Worm (Caenorhabditis elegans) whole organism, L1 larva: ENCODE data around the gene F59E12.9.

Source experiments
- egl-13 ChIP-seq: sonication (generic microtip); optimal IDR thresholded peaks from 2 replicates; lab custom pipeline; 2016; ENCODE audit warnings: missing genotype, missing genetic modification reagents, missing genetic modification characterization, missing compliant biosample characterization
- fos-1 ChIP-seq: fragments of 150-350 bp; optimal IDR thresholded peaks from 2 replicates; lab custom pipeline; 2014; ENCODE audit warnings: missing biosample characterization, missing genetic modification characterization
- lin-13 ChIP-seq: fragments of 150-350 bp; optimal IDR thresholded peaks from 2 replicates; lab custom pipeline; 2014; ENCODE audit warnings: missing biosample characterization, missing genetic modification reagents, missing genetic modification characterization
- vab-15 ChIP-seq: sonication (generic microtip); optimal IDR thresholded peaks from 2 replicates; lab custom pipeline; 2017; ENCODE audit warnings: missing genotype, mild to moderate bottlenecking, missing genetic modification characterization, missing compliant biosample characterization

- TF ChIP-seq egl-13 (tag; lab: Kevin White, UChicago) (no peak), lin-13 (no peak), fos-1 (tag; lab: Kevin White, UChicago) (no peak), vab-15 (tag; lab: Kevin White, UChicago) (no peak)
These were observed 49.4 kb upstream of the F59E12.9 start for ce11 chrII:5696218-5696617.
